Worm (Caenorhabditis elegans): Measurements from ENCODE around the gene tps-1.

tps-1 gene

ce11 chrX:17513507-17514113 lies 39.3 kb upstream of the tps-1 start, which contains the start of gene nhr-1:
TSS of gene nhr-1 (plus strand) at chrX:17514063.
- no peak for TF ChIP-seq egl-44 (GFP tag; IDR thresholded peaks at IDR 0.05)
- TF ChIP-seq aptf-2 (GFP tag; conservative IDR thresholded peaks at IDR 0.05), result no peak
- TF ChIP-seq K12H6.12 (tag; optimal IDR thresholded peaks at IDR 0.05), result peak; percentile 81
- peak; percentile 36 for TF ChIP-seq atf-7 (tag; optimal IDR thresholded peaks at IDR 0.05)
- TF ChIP-seq F52B5.7 (tag; optimal IDR thresholded peaks at IDR 0.05), result peak; percentile 21
- TF ChIP-seq pha-4 (tag; optimal IDR thresholded peaks at IDR 0.05), result peak; percentile 66
- TF ChIP-seq gei-17 (GFP tag; optimal IDR thresholded peaks at IDR 0.05), result peak; percentile 57
- no peak for TF ChIP-seq akir-1 (GFP tag; optimal IDR thresholded peaks at IDR 0.05)
- TF ChIP-seq ceh-100 (GFP tag; IDR thresholded peaks at IDR 0.05), result no peak
- TF ChIP-seq Y56A3A.18 (GFP tag; IDR thresholded peaks at IDR 0.05), result no peak
- TF ChIP-seq snpc-4 (GFP tag; optimal IDR thresholded peaks at IDR 0.05), result no peak
- TF ChIP-seq snpc-4 (tag; optimal IDR thresholded peaks at IDR 0.05), result peak; percentile 14 to 63 (median 58)
- TF ChIP-seq chd-7 (tag; optimal IDR thresholded peaks at IDR 0.05), result peak; percentile 84
- no peak for TF ChIP-seq B0019.2 (GFP tag; conservative IDR thresholded peaks at IDR 0.05)
- TF ChIP-seq egrh-3 (GFP tag; IDR thresholded peaks at IDR 0.05), result peak; percentile 54
- TF ChIP-seq ztf-18 (tag; optimal IDR thresholded peaks at IDR 0.05), result no peak
- TF ChIP-seq aptf-3 (GFP tag; IDR thresholded peaks at IDR 0.05), result no peak
- peak in 1 of 3 experiments; percentile 57 for TF ChIP-seq lin-35 (GFP tag; optimal IDR thresholded peaks at IDR 0.05)
- TF ChIP-seq attf-5 (GFP tag; optimal IDR thresholded peaks at IDR 0.05), result peak; percentile 78
- no peak for TF ChIP-seq madf-6 (GFP tag; IDR thresholded peaks at IDR 0.05)
- no peak for TF ChIP-seq ccch-3 (GFP tag; optimal IDR thresholded peaks at IDR 0.05)
- peak; percentile 87 for TF ChIP-seq lin-40 (tag; optimal IDR thresholded peaks at IDR 0.05)
- peak; percentile 96 for TF ChIP-seq zfh-2 (GFP tag; conservative IDR thresholded peaks at IDR 0.05)
- TF ChIP-seq lsy-27 (tag; optimal IDR thresholded peaks at IDR 0.05; ENCODE audit: borderline replicate concordance, insufficient read depth), result no peak
- TF ChIP-seq lin-26 (GFP tag; IDR thresholded peaks at IDR 0.05), result 0 out of 2 replicates have a peak, but pooled peaks have one; percentile 40
- peak; percentile 41; the same call in 1 of the 2 replicates for TF ChIP-seq pbrm-1 (GFP tag; IDR thresholded peaks at IDR 0.05)
- TF ChIP-seq tbp1 (GFP tag; optimal IDR thresholded peaks at IDR 0.05), result peak; percentile 44
- peak; percentile 11 for TF ChIP-seq mxl-1 (tag; optimal IDR thresholded peaks at IDR 0.05)
- TF ChIP-seq nfyb-1 (GFP tag; IDR thresholded peaks at IDR 0.05), result peak; percentile 60; the same call in 1 of the 2 replicates
- peak; percentile 38; the same call in 1 of the 2 replicates for TF ChIP-seq rcor-1 (GFP tag; IDR thresholded peaks at IDR 0.05)
- peak; percentile 20 for TF ChIP-seq snpc-3.4 (tag; optimal IDR thresholded peaks at IDR 0.05)
- no peak for TF ChIP-seq Y79H2A.3 (GFP tag; conservative IDR thresholded peaks at IDR 0.05)
- TF ChIP-seq Y53G8AR.9 (GFP tag; conservative IDR thresholded peaks at IDR 0.05), result no peak
- TF ChIP-seq ama-1 (optimal IDR thresholded peaks at IDR 0.05), result no peak
- TF ChIP-seq ama-1 (GFP tag; optimal IDR thresholded peaks at IDR 0.05), result no peak
- no peak for TF ChIP-seq D2030.7 (GFP tag; IDR thresholded peaks at IDR 0.05)
- no peak for TF ChIP-seq B0035.1 (tag; optimal IDR thresholded peaks at IDR 0.05)
- peak; percentile 18; the same call in 1 of the 2 replicates for TF ChIP-seq ekl-4 (GFP tag; IDR thresholded peaks at IDR 0.05)
- TF ChIP-seq hmg-1.2 (GFP tag; IDR thresholded peaks at IDR 0.05), result peak; percentile 86
- peak; percentile 82 for TF ChIP-seq nhr-80 (tag; optimal IDR thresholded peaks at IDR 0.05)
- peak; percentile 73; the same call in 1 of the 2 replicates for TF ChIP-seq K11D2.4 (GFP tag; IDR thresholded peaks at IDR 0.05)
- peak; percentile 31 to 64 for TF ChIP-seq let-607 (tag; optimal IDR thresholded peaks at IDR 0.05)
- peak; percentile 16 for TF ChIP-seq lin-54 (GFP tag; optimal IDR thresholded peaks at IDR 0.05)
- TF ChIP-seq nhr-90 (tag; optimal IDR thresholded peaks at IDR 0.05), result no peak
- no peak for TF ChIP-seq nfya-1 (tag; optimal IDR thresholded peaks at IDR 0.05; ENCODE audit: borderline replicate concordance, insufficient read depth)
- peak; percentile 75 for TF ChIP-seq ceh-27 (GFP tag; optimal IDR thresholded peaks at IDR 0.05)

Data from whole organism, young adult.